Fruit fly (Drosophila melanogaster): Measurements from ENCODE around the gene CG11964.

- no peak for TF ChIP-seq psq (optimal IDR thresholded peaks at IDR 0.05)
- no peak for TF ChIP-seq EcR (GFP tag; optimal IDR thresholded peaks at IDR 0.05)
Measured at dm6 chr3R:8929703-8930102, 15.1 kb downstream of the CG11964 start.
